Fruit fly (Drosophila melanogaster) whole organism, embryonic: Measurements from ENCODE around the gene CG3448.

ENCODE experiments used
- Aef1 ChIP-seq: fragments of 200-800 bp; sonication (Bioruptor generic); IDR thresholded peaks from 3 replicates; pipeline ENCODE4 v1.3.6; 2022; ENCODE audit warnings: missing biosample characterization, missing genetic modification characterization
- CG10147 ChIP-seq: fragments of 200-800 bp; sonication (Bioruptor generic); optimal IDR thresholded peaks from 2 replicates; lab custom pipeline; 2019; ENCODE audit warnings: missing biosample characterization, mild to moderate bottlenecking, missing genetic modification characterization, moderate library complexity
- CG11398 ChIP-seq: fragments of 200-800 bp; sonication (Bioruptor generic); optimal IDR thresholded peaks from 2 replicates; lab custom pipeline; 2016; ENCODE audit warnings: missing biosample characterization, missing genetic modification characterization
- CG11723 ChIP-seq: fragments of 200-800 bp; sonication (Bioruptor generic); optimal IDR thresholded peaks from 2 replicates; lab custom pipeline; 2017; ENCODE audit warnings: missing biosample characterization, mild to moderate bottlenecking, missing genetic modification characterization
- CG12391 ChIP-seq: fragments of 200-800 bp; sonication (Bioruptor generic); optimal IDR thresholded peaks from 3 replicates; lab custom pipeline; 2018; ENCODE audit warnings: missing biosample characterization, mild to moderate bottlenecking, missing genetic modification characterization, moderate library complexity
- CG12659 ChIP-seq: fragments of 200-800 bp; sonication (Bioruptor generic); optimal IDR thresholded peaks from 3 replicates; lab custom pipeline; 2017; ENCODE audit warnings: mild to moderate bottlenecking, missing biosample characterization, missing genetic modification reagents, missing genetic modification characterization
- CG14667 ChIP-seq: fragments of 200-800 bp; sonication (Bioruptor generic); IDR thresholded peaks from 2 replicates; pipeline ENCODE4 v1.3.6; 2022; ENCODE audit warnings: missing biosample characterization, missing genetic modification characterization
- CG15011 ChIP-seq: fragments of 200-800 bp; sonication (Bioruptor generic); optimal IDR thresholded peaks from 3 replicates; lab custom pipeline; 2018; ENCODE audit warnings: missing biosample characterization, mild to moderate bottlenecking, missing genetic modification characterization
- CG1602 ChIP-seq: fragments of 200-800 bp; sonication (Bioruptor generic); optimal IDR thresholded peaks from 3 replicates; lab custom pipeline; 2016; ENCODE audit warnings: missing biosample characterization, missing genetic modification characterization
- CG17829 ChIP-seq: fragments of 200-800 bp; optimal IDR thresholded peaks from 2 replicates; lab custom pipeline; 2019; ENCODE audit warnings: missing biosample characterization, mild to moderate bottlenecking, missing genetic modification characterization, moderate library complexity
- CG1832 ChIP-seq: fragments of 200-800 bp; sonication (Bioruptor generic); optimal IDR thresholded peaks from 2 replicates; lab custom pipeline; 2017; ENCODE audit warnings: missing biosample characterization, mild to moderate bottlenecking, missing genetic modification characterization, inconsistent platforms
- CG31224 ChIP-seq: fragments of 200-800 bp; sonication (Bioruptor generic); IDR thresholded peaks from 2 replicates; pipeline ENCODE4 v1.3.6; 2022; ENCODE audit warnings: missing biosample characterization, missing genetic modification characterization
- CG3407 ChIP-seq: fragments of 200-800 bp; sonication (Bioruptor generic); optimal IDR thresholded peaks from 2 replicates; lab custom pipeline; 2018; ENCODE audit warnings: missing biosample characterization, mild to moderate bottlenecking, missing genetic modification characterization
- CG34224 ChIP-seq: fragments of 200-800 bp; sonication (Bioruptor generic); IDR thresholded peaks from 3 replicates; pipeline ENCODE4 v1.3.6; 2022; ENCODE audit warnings: missing biosample characterization, missing genetic modification characterization; ENCODE audit not compliant: partially characterized antibody
- CG5180 ChIP-seq: fragments of 200-800 bp; sonication (Bioruptor generic); optimal IDR thresholded peaks from 3 replicates; lab custom pipeline; 2017; ENCODE audit warnings: missing biosample characterization, missing genetic modification characterization, mild to moderate bottlenecking, moderate library complexity, missing genetic modification reagents
- CG8281 ChIP-seq: fragments of 200-800 bp; sonication (Bioruptor generic); optimal IDR thresholded peaks from 2 replicates; lab custom pipeline; 2018; ENCODE audit warnings: missing biosample characterization, mild to moderate bottlenecking, missing genetic modification characterization, moderate library complexity
- CG8290 ChIP-seq, 3 experiments: fragments of 200-800 bp; sonication (Bioruptor generic); optimal IDR thresholded peaks; 2 replicates each; lab custom pipeline; 2016 to 2019; ENCODE audit warnings: missing biosample characterization in 3 of 3, missing genetic modification characterization in 3 of 3, mild to moderate bottlenecking in 2 of 3, moderate library complexity in 1 of 3
- CG8359 ChIP-seq: fragments of 200-800 bp; sonication (Bioruptor generic); optimal IDR thresholded peaks from 2 replicates; lab custom pipeline; 2017; ENCODE audit warnings: missing biosample characterization, mild to moderate bottlenecking, missing genetic modification characterization, borderline replicate concordance
- Eip74EF ChIP-seq, 2 experiments: fragments of 200-800 bp in 1 of 2; fragments of >200 bp in 1 of 2; sonication (Bioruptor generic) in 1 of 2; optimal IDR thresholded peaks; 2 replicates each; lab custom pipeline; 2017 to 2019; ENCODE audit warnings: missing biosample characterization in 2 of 2, missing genetic modification characterization in 2 of 2, mild to moderate bottlenecking in 1 of 2, moderate library complexity in 1 of 2
- Hmx ChIP-seq: fragments of 200-800 bp; sonication (Bioruptor generic); optimal IDR thresholded peaks from 2 replicates; lab custom pipeline; 2016; ENCODE audit warnings: missing biosample characterization, missing genetic modification characterization
- MTF-1 ChIP-seq: fragments of 200-800 bp; sonication (Bioruptor generic); optimal IDR thresholded peaks from 2 replicates; lab custom pipeline; 2018; ENCODE audit warnings: missing biosample characterization, mild to moderate bottlenecking, missing genetic modification characterization, borderline replicate concordance
- Max ChIP-seq: fragments of 200-800 bp; sonication (Bioruptor generic); optimal IDR thresholded peaks from 2 replicates; lab custom pipeline; 2016; ENCODE audit warnings: missing biosample characterization, mild to moderate bottlenecking, missing genetic modification characterization
- NFAT ChIP-seq: fragments of 200-800 bp; sonication (Bioruptor generic); IDR thresholded peaks from 2 replicates; pipeline ENCODE4 v1.3.6; 2022; ENCODE audit warnings: missing biosample characterization, missing genetic modification characterization
- Nf-YC ChIP-seq: fragments of 200-800 bp; optimal IDR thresholded peaks from 3 replicates; lab custom pipeline; 2019; ENCODE audit warnings: missing biosample characterization, mild to moderate bottlenecking, missing genetic modification characterization, moderate library complexity
- Oaz ChIP-seq: fragments of 200-800 bp; sonication (Bioruptor generic); IDR thresholded peaks from 2 replicates; pipeline ENCODE4 v1.3.6; 2022; ENCODE audit warnings: missing biosample characterization, missing genetic modification characterization
- Poxn ChIP-seq: fragments of 200-800 bp; sonication (Bioruptor generic); IDR thresholded peaks from 2 replicates; pipeline ENCODE4 v1.3.6; 2022; ENCODE audit warnings: missing biosample characterization, missing genetic modification characterization
- Ravus ChIP-seq: fragments of 200-800 bp; sonication (Bioruptor generic); IDR thresholded peaks from 2 replicates; pipeline ENCODE4 v1.3.6; 2022; ENCODE audit warnings: missing biosample characterization, missing genetic modification characterization
- Rx ChIP-seq: fragments of 200-800 bp; sonication (Bioruptor generic); IDR thresholded peaks from 2 replicates; pipeline ENCODE4 v1.3.6; 2022; ENCODE audit warnings: missing biosample characterization, missing genetic modification characterization
- Sry-δ ChIP-seq: fragments of 200-800 bp; sonication (Bioruptor generic); optimal IDR thresholded peaks from 2 replicates; lab custom pipeline; 2016; ENCODE audit warnings: missing biosample characterization, missing genetic modification characterization
- Vsx1 ChIP-seq: fragments of 200-800 bp; sonication (Bioruptor generic); optimal IDR thresholded peaks from 2 replicates; lab custom pipeline; 2017; ENCODE audit warnings: missing biosample characterization, mild to moderate bottlenecking, missing genetic modification characterization, missing genetic modification reagents
- Xrp1 ChIP-seq: fragments of 200-800 bp; sonication (Bioruptor generic); IDR thresholded peaks from 2 replicates; pipeline ENCODE4 v1.3.6; 2022; ENCODE audit warnings: missing biosample characterization, missing genetic modification characterization
- YL-1 ChIP-seq: fragments of 200-800 bp; sonication (Bioruptor generic); optimal IDR thresholded peaks from 3 replicates; lab custom pipeline; 2017; ENCODE audit warnings: missing biosample characterization, mild to moderate bottlenecking, missing genetic modification characterization
- ato ChIP-seq: fragments of 200-800 bp; sonication (Bioruptor generic); IDR thresholded peaks from 2 replicates; pipeline ENCODE4 v1.3.6; 2022; ENCODE audit warnings: missing biosample characterization, missing genetic modification characterization; ENCODE audit not compliant: partially characterized antibody
- bowl ChIP-seq: fragments of 200-800 bp; sonication (Bioruptor generic); IDR thresholded peaks from 2 replicates; pipeline ENCODE4 v1.3.6; 2022; ENCODE audit warnings: missing biosample characterization, missing genetic modification characterization
- bsh ChIP-seq, 2 experiments: fragments of 200-800 bp; sonication (Bioruptor generic); optimal IDR thresholded peaks; 2 replicates each; lab custom pipeline; 2017 to 2018; ENCODE audit warnings: mild to moderate bottlenecking in 2 of 2, missing biosample characterization in 2 of 2, missing genetic modification characterization in 2 of 2, moderate library complexity in 1 of 2
- chn ChIP-seq: fragments of 200-800 bp; sonication (Bioruptor generic); optimal IDR thresholded peaks from 2 replicates; lab custom pipeline; 2016; ENCODE audit warnings: missing biosample characterization, missing genetic modification characterization
- cwo ChIP-seq: fragments of 200-800 bp; sonication (Bioruptor generic); optimal IDR thresholded peaks from 3 replicates; lab custom pipeline; 2017; ENCODE audit warnings: missing biosample characterization, missing genetic modification characterization, mild to moderate bottlenecking, moderate library complexity, missing genetic modification reagents
- dan ChIP-seq: fragments of 200-800 bp; sonication (Bioruptor generic); IDR thresholded peaks from 2 replicates; pipeline ENCODE4 v1.3.6; 2022; ENCODE audit warnings: missing biosample characterization, missing genetic modification characterization
- disco-r ChIP-seq: fragments of 200-800 bp; sonication (Bioruptor generic); optimal IDR thresholded peaks from 2 replicates; lab custom pipeline; 2016; ENCODE audit warnings: missing biosample characterization, missing genetic modification characterization
- dmrt99B ChIP-seq: fragments of 200-800 bp; sonication (Bioruptor generic); optimal IDR thresholded peaks from 2 replicates; lab custom pipeline; 2018; ENCODE audit warnings: missing biosample characterization, mild to moderate bottlenecking, missing genetic modification characterization, moderate library complexity
- eve ChIP-seq, 2 experiments: fragments of >200 bp; optimal IDR thresholded peaks; 2 replicates each; lab custom pipeline; 2017; ENCODE audit warnings: missing biosample characterization in 2 of 2, missing genetic modification characterization in 2 of 2
- jigr1 ChIP-seq: fragments of 200-800 bp; sonication (Bioruptor generic); IDR thresholded peaks from 3 replicates; pipeline ENCODE4 v1.3.6; 2022; ENCODE audit warnings: missing biosample characterization, missing genetic modification characterization
- mirr ChIP-seq: fragments of 200-800 bp; sonication (Bioruptor generic); optimal IDR thresholded peaks from 3 replicates; lab custom pipeline; 2018; ENCODE audit warnings: missing biosample characterization, mild to moderate bottlenecking, missing genetic modification characterization
- pita ChIP-seq: fragments of 200-800 bp; sonication (Bioruptor generic); optimal IDR thresholded peaks from 2 replicates; lab custom pipeline; 2017; ENCODE audit warnings: missing biosample characterization, mild to moderate bottlenecking, missing genetic modification characterization
- sqz ChIP-seq: fragments of 200-800 bp; sonication (Bioruptor generic); optimal IDR thresholded peaks from 3 replicates; lab custom pipeline; 2018; ENCODE audit warnings: missing biosample characterization, mild to moderate bottlenecking, missing genetic modification characterization
- ssp ChIP-seq: fragments of 200-800 bp; sonication (Bioruptor generic); IDR thresholded peaks from 2 replicates; pipeline ENCODE4 v1.3.6; 2022; ENCODE audit warnings: missing biosample characterization, missing genetic modification characterization
- trh ChIP-seq: fragments of 200-800 bp; sonication (Bioruptor generic); optimal IDR thresholded peaks from 2 replicates; lab custom pipeline; 2016; ENCODE audit warnings: missing biosample characterization, missing genetic modification characterization
- vvl ChIP-seq: fragments of 200-800 bp; sonication (Bioruptor generic); IDR thresholded peaks from 2 replicates; pipeline ENCODE4 v1.3.6; 2022; ENCODE audit warnings: missing biosample characterization, missing genetic modification characterization

The CG3448 gene

dm6 chr3L:9462247-9462769, 10.9 kb upstream of the CG3448 start (continued):
- TF ChIP-seq CG12659 (GFP tag; lab: Kevin White, UChicago) (peak; percentile 86), Vsx1 (peak; percentile 91), MTF-1 (GFP tag; lab: Kevin White, UChicago) (peak; percentile 82), jigr1 (0 out of 3 replicates have a peak, but pooled peaks have one; percentile 30), dmrt99B (tag; lab: Kevin White, UChicago) (peak; percentile 94), vvl (GFP tag; lab: Robert Waterston, UW) (peak; percentile 91), CG34224 (GFP tag; lab: Robert Waterston, UW) (no peak), cwo (GFP tag; lab: Kevin White, UChicago) (peak; percentile 82), Sry-δ (GFP tag; lab: Kevin White, UChicago) (peak; percentile 15), CG5180 (GFP tag; lab: Kevin White, UChicago) (peak; percentile 81), trh (GFP tag; lab: Kevin White, UChicago) (peak; percentile 58), CG8359 (GFP tag; lab: Kevin White, UChicago) (peak; percentile 68), CG11723 (GFP tag; lab: Kevin White, UChicago) (peak; percentile 81), Nf-YC (tag; lab: Kevin White, UChicago) (peak; percentile 81), CG12391 (peak; percentile 96), CG8290 (GFP tag; optimal IDR thresholded peaks at IDR 0.05; lab: Kevin White, UChicago) (peak; percentile 75), CG8290 (tag; optimal IDR thresholded peaks at IDR 0.05; lab: Kevin White, UChicago) (peak; percentile 54 to 77), CG17829 (tag; lab: Kevin White, UChicago) (peak; percentile 92), CG8281 (peak; percentile 74), CG31224 (GFP tag; lab: Robert Waterston, UW) (0 out of 2 replicates have a peak, but pooled peaks have one; percentile 35), sqz (GFP tag; lab: Kevin White, UChicago) (peak; percentile 84), Eip74EF (GFP tag; optimal IDR thresholded peaks at IDR 0.05; lab: Kevin White, UChicago) (peak in 1 of 2 experiments; percentile 92), Poxn (GFP tag; lab: Robert Waterston, UW) (no peak), eve (GFP tag; optimal IDR thresholded peaks at IDR 0.05; lab: Kevin White, UChicago) (no peak), Max (GFP tag; lab: Kevin White, UChicago) (peak; percentile 90), CG1602 (GFP tag; lab: Kevin White, UChicago) (peak; percentile 75), ssp (GFP tag; lab: Robert Waterston, UW) (0 out of 2 replicates have a peak, but pooled peaks have one; percentile 6), CG15011 (peak; percentile 91), Ravus (GFP tag; lab: Robert Waterston, UW) (peak; percentile 21; the same call in 1 of the 2 replicates), Aef1 (GFP tag; lab: Robert Waterston, UW) (no peak; the same call in 1 of the 3 replicates), Hmx (GFP tag; lab: Kevin White, UChicago) (peak; percentile 69), CG14667 (GFP tag; lab: Robert Waterston, UW) (0 out of 2 replicates have a peak, but pooled peaks have one; percentile 22), CG1832 (GFP tag; lab: Kevin White, UChicago) (no peak), dan (GFP tag; lab: Robert Waterston, UW) (no peak), disco-r (peak; percentile 59), Oaz (GFP tag; lab: Robert Waterston, UW) (peak; percentile 59), CG10147 (peak; percentile 93), bsh (GFP tag; optimal IDR thresholded peaks at IDR 0.05; lab: Kevin White, UChicago) (peak; percentile 84 to 92), CG3407 (GFP tag; lab: Kevin White, UChicago) (peak; percentile 87), Rx (GFP tag; lab: Robert Waterston, UW) (peak; percentile 69), chn (GFP tag; lab: Kevin White, UChicago) (peak; percentile 69), bowl (GFP tag; lab: Robert Waterston, UW) (no peak), pita (GFP tag; lab: Kevin White, UChicago) (no peak), NFAT (GFP tag; lab: Robert Waterston, UW) (peak; percentile 9; the same call in 1 of the 2 replicates), YL-1 (GFP tag; lab: Kevin White, UChicago) (peak; percentile 52), ato (GFP tag; lab: Robert Waterston, UW) (no peak), Xrp1 (GFP tag; lab: Robert Waterston, UW) (peak; percentile 89), mirr (GFP tag; lab: Kevin White, UChicago) (peak; percentile 45), CG11398 (GFP tag; lab: Kevin White, UChicago) (peak; percentile 71)
